Worm (Caenorhabditis elegans) whole organism, late embryonic: ENCODE measurements around the gene sta-2.

Source experiments
- C08G9.2 ChIP-seq: sonication (generic microtip); optimal IDR thresholded peaks from 2 replicates; lab custom pipeline; 2016; ENCODE audit warnings: mild to moderate bottlenecking, missing genetic modification characterization, moderate library complexity, missing compliant biosample characterization
- K02D7.2 ChIP-seq: sonication (generic microtip); optimal IDR thresholded peaks from 2 replicates; lab custom pipeline; 2017; ENCODE audit warnings: mild to moderate bottlenecking, missing genetic modification characterization, missing compliant biosample characterization
- K09A11.1 ChIP-seq: sonication (generic microtip); optimal IDR thresholded peaks from 2 replicates; lab custom pipeline; 2017; ENCODE audit warnings: antibody characterized with exemption, mild to moderate bottlenecking, missing genetic modification characterization, missing compliant biosample characterization; ENCODE audit not compliant: insufficient read depth
- T23F11.4 ChIP-seq: fragments of 200-800 bp; sonication (Bioruptor generic); optimal IDR thresholded peaks from 2 replicates; lab custom pipeline; 2018; ENCODE audit warnings: mild to moderate bottlenecking, missing genetic modification characterization, missing compliant biosample characterization
- Y22D7AL.16 ChIP-seq: sonication (generic microtip); optimal IDR thresholded peaks from 2 replicates; lab custom pipeline; 2016; ENCODE audit warnings: missing genetic modification characterization, missing compliant biosample characterization
- ahr-1 ChIP-seq: sonication (generic microtip); optimal IDR thresholded peaks from 2 replicates; lab custom pipeline; 2016; ENCODE audit warnings: missing genetic modification characterization, missing compliant biosample characterization
- ceh-18 ChIP-seq: sonication (generic microtip); optimal IDR thresholded peaks from 2 replicates; lab custom pipeline; 2016; ENCODE audit warnings: missing genetic modification characterization, missing compliant biosample characterization
- ceh-19 ChIP-seq: fragments of 200-800 bp; sonication (Bioruptor generic); optimal IDR thresholded peaks from 2 replicates; lab custom pipeline; 2018; ENCODE audit warnings: mild to moderate bottlenecking, missing genetic modification characterization, missing compliant biosample characterization
- ceh-22 ChIP-seq: sonication (generic microtip); optimal IDR thresholded peaks from 2 replicates; lab custom pipeline; 2017; ENCODE audit warnings: missing biosample characterization, missing genetic modification characterization
- ceh-24 ChIP-seq: sonication (generic microtip); optimal IDR thresholded peaks from 2 replicates; lab custom pipeline; 2016; ENCODE audit warnings: mild to moderate bottlenecking, missing genetic modification characterization, missing compliant biosample characterization
- ceh-31 ChIP-seq: sonication (generic microtip); optimal IDR thresholded peaks from 2 replicates; lab custom pipeline; 2016; ENCODE audit warnings: missing genetic modification characterization, missing compliant biosample characterization
- ceh-48 ChIP-seq: sonication (generic microtip); optimal IDR thresholded peaks from 2 replicates; lab custom pipeline; 2016; ENCODE audit warnings: missing genetic modification characterization, inconsistent platforms, missing compliant biosample characterization
- ceh-6 ChIP-seq: fragments of 200-800 bp; sonication (Bioruptor generic); optimal IDR thresholded peaks from 2 replicates; lab custom pipeline; 2018; ENCODE audit warnings: mild to moderate bottlenecking, missing genetic modification characterization, missing compliant biosample characterization
- che-1 ChIP-seq: sonication (generic microtip); optimal IDR thresholded peaks from 2 replicates; lab custom pipeline; 2016; ENCODE audit warnings: mild to moderate bottlenecking, missing genetic modification characterization, missing compliant biosample characterization
- dmd-4 ChIP-seq: sonication (generic microtip); optimal IDR thresholded peaks from 2 replicates; lab custom pipeline; 2016; ENCODE audit warnings: borderline replicate concordance, missing genetic modification characterization, missing compliant biosample characterization
- dve-1 ChIP-seq: sonication (generic microtip); optimal IDR thresholded peaks from 2 replicates; lab custom pipeline; 2017; ENCODE audit warnings: antibody characterized with exemption, mild to moderate bottlenecking, missing genetic modification characterization, missing compliant biosample characterization
- elt-2 ChIP-seq: sonication (generic microtip); optimal IDR thresholded peaks from 2 replicates; lab custom pipeline; 2016; ENCODE audit warnings: missing genetic modification reagents, missing genetic modification characterization, missing compliant biosample characterization
- elt-4 ChIP-seq: sonication (generic microtip); optimal IDR thresholded peaks from 2 replicates; lab custom pipeline; 2016; ENCODE audit warnings: missing genetic modification characterization, missing compliant biosample characterization
- ets-4 ChIP-seq: sonication (generic microtip); optimal IDR thresholded peaks from 2 replicates; lab custom pipeline; 2016; ENCODE audit warnings: missing genetic modification characterization, missing compliant biosample characterization
- eyg-1 ChIP-seq: sonication (generic microtip); optimal IDR thresholded peaks from 2 replicates; lab custom pipeline; 2016; ENCODE audit warnings: missing genotype, missing genetic modification characterization, missing compliant biosample characterization
- fkh-6 ChIP-seq: sonication (generic microtip); optimal IDR thresholded peaks from 2 replicates; lab custom pipeline; 2016; ENCODE audit warnings: missing genetic modification characterization, missing compliant biosample characterization
- hlh-15 ChIP-seq: sonication (generic microtip); optimal IDR thresholded peaks from 2 replicates; lab custom pipeline; 2016; ENCODE audit warnings: missing genetic modification characterization, missing compliant biosample characterization
- hlh-30 ChIP-seq: sonication (generic microtip); optimal IDR thresholded peaks from 2 replicates; lab custom pipeline; 2017; ENCODE audit warnings: antibody characterized with exemption, missing genetic modification characterization, missing compliant biosample characterization; ENCODE audit not compliant: insufficient read depth
- lin-11 ChIP-seq: fragments of 200-800 bp; sonication (Bioruptor generic); optimal IDR thresholded peaks from 2 replicates; lab custom pipeline; 2018; ENCODE audit warnings: mild to moderate bottlenecking, missing genetic modification characterization, missing compliant biosample characterization
- nfya-1 ChIP-seq: sonication (generic microtip); optimal IDR thresholded peaks from 2 replicates; lab custom pipeline; 2017; ENCODE audit warnings: missing genetic modification characterization, mild to moderate bottlenecking, missing compliant biosample characterization, antibody characterized with exemption, moderate library complexity
- nhr-11 ChIP-seq: fragments of 150-350 bp; optimal IDR thresholded peaks from 2 replicates; lab custom pipeline; 2014; ENCODE audit warnings: missing biosample characterization, missing genetic modification characterization
- nhr-232 ChIP-seq: sonication (generic microtip); optimal IDR thresholded peaks from 2 replicates; lab custom pipeline; 2016; ENCODE audit warnings: missing genetic modification characterization, missing compliant biosample characterization
- npax-4 ChIP-seq: sonication (generic microtip); optimal IDR thresholded peaks from 2 replicates; lab custom pipeline; 2016; ENCODE audit warnings: missing genetic modification characterization, missing compliant biosample characterization
- odd-2 ChIP-seq: sonication (generic microtip); optimal IDR thresholded peaks from 2 replicates; lab custom pipeline; 2017; ENCODE audit warnings: antibody characterized with exemption, mild to moderate bottlenecking, missing genetic modification characterization, missing compliant biosample characterization
- pat-9 ChIP-seq: fragments of 200-800 bp; sonication (Bioruptor generic); optimal IDR thresholded peaks from 2 replicates; lab custom pipeline; 2018; ENCODE audit warnings: mild to moderate bottlenecking, missing genetic modification characterization, moderate library complexity, missing compliant biosample characterization
- pax-1 ChIP-seq: fragments of 150-350 bp; optimal IDR thresholded peaks from 2 replicates; lab custom pipeline; 2014; ENCODE audit warnings: missing biosample characterization, missing genetic modification characterization
- pha-2 ChIP-seq: sonication (generic microtip); optimal IDR thresholded peaks from 2 replicates; lab custom pipeline; 2017; ENCODE audit warnings: mild to moderate bottlenecking, missing genetic modification characterization, missing compliant biosample characterization
- pros-1 ChIP-seq: fragments of 150-350 bp; optimal IDR thresholded peaks from 2 replicates; lab custom pipeline; 2014; ENCODE audit warnings: missing biosample characterization, missing genetic modification reagents, missing genetic modification characterization
- ref-2 ChIP-seq: sonication (generic microtip); optimal IDR thresholded peaks from 2 replicates; lab custom pipeline; 2016; ENCODE audit warnings: missing genetic modification characterization, missing compliant biosample characterization
- rnt-1 ChIP-seq: sonication (generic microtip); optimal IDR thresholded peaks from 2 replicates; lab custom pipeline; 2016; ENCODE audit warnings: missing genetic modification characterization, missing compliant biosample characterization
- sdc-2 ChIP-seq: sonication (generic microtip); optimal IDR thresholded peaks from 2 replicates; lab custom pipeline; 2016; ENCODE audit warnings: missing genotype, missing genetic modification characterization, missing compliant biosample characterization
- sox-2 ChIP-seq: fragments of 200-800 bp; sonication (Bioruptor generic); IDR thresholded peaks from 2 replicates; pipeline ENCODE4 v1.3.6; 2022; ENCODE audit warnings: missing genetic modification reagents, missing genetic modification characterization, missing compliant biosample characterization
- syd-9 ChIP-seq: sonication (generic microtip); optimal IDR thresholded peaks from 2 replicates; lab custom pipeline; 2016; ENCODE audit warnings: mild to moderate bottlenecking, missing genetic modification characterization, moderate library complexity, missing compliant biosample characterization
- tbx-7 ChIP-seq: sonication (generic microtip); optimal IDR thresholded peaks from 2 replicates; lab custom pipeline; 2016; ENCODE audit warnings: missing genotype, missing genetic modification characterization, missing compliant biosample characterization
- ttx-3 ChIP-seq: sonication (generic microtip); optimal IDR thresholded peaks from 2 replicates; lab custom pipeline; 2016; ENCODE audit warnings: missing genetic modification reagents, missing genetic modification characterization, missing compliant biosample characterization
- unc-3 ChIP-seq, 2 experiments: fragments of 200-800 bp in 1 of 2; sonication (Bioruptor generic) in 1 of 2; sonication (generic microtip) in 1 of 2; conservative IDR thresholded peaks in 1 of 2; optimal IDR thresholded peaks in 1 of 2; 2 replicates each; pipeline versions ENCODE4 v1.3.6 to Lab custom; 2016 to 2022; ENCODE audit warnings: missing compliant biosample characterization in 2 of 2, missing genetic modification characterization in 2 of 2, missing genetic modification reagents in 1 of 2
- unc-55 ChIP-seq: sonication (generic microtip); optimal IDR thresholded peaks from 2 replicates; lab custom pipeline; 2017; ENCODE audit warnings: missing biosample characterization, missing genetic modification reagents, missing genetic modification characterization
- unc-86 ChIP-seq: sonication (generic microtip); optimal IDR thresholded peaks from 2 replicates; lab custom pipeline; 2016; ENCODE audit warnings: missing genetic modification characterization, missing compliant biosample characterization
- zip-5 ChIP-seq: sonication (generic microtip); optimal IDR thresholded peaks from 2 replicates; lab custom pipeline; 2016; ENCODE audit warnings: missing genetic modification characterization, missing compliant biosample characterization
- ztf-16 ChIP-seq: sonication (generic microtip); optimal IDR thresholded peaks from 2 replicates; lab custom pipeline; 2017; ENCODE audit warnings: missing genetic modification characterization, missing compliant biosample characterization

sta-2 gene

ce11 chrV:9730743-9731706 is 10.0 kb upstream of the sta-2 start (continued):
- TF ChIP-seq unc-86 (tag; lab: Kevin White, UChicago) (peak; percentile 42), nhr-232 (peak; percentile 33), ets-4 (peak; percentile 83), T23F11.4 (GFP tag; lab: Kevin White, UChicago) (peak; percentile 5), odd-2 (tag; lab: Kevin White, UChicago) (no peak), ceh-19 (GFP tag; lab: Kevin White, UChicago) (peak; percentile 83), ahr-1 (tag; lab: Kevin White, UChicago) (peak; percentile 70), ttx-3 (tag; lab: Kevin White, UChicago) (no peak), pros-1 (tag; lab: Kevin White, UChicago) (peak; percentile 95), fkh-6 (tag; lab: Kevin White, UChicago) (no peak), C08G9.2 (peak; percentile 74), che-1 (peak; percentile 56), lin-11 (tag; lab: Kevin White, UChicago) (no peak), nhr-11 (tag; lab: Kevin White, UChicago) (no peak), zip-5 (tag; lab: Kevin White, UChicago) (no peak), ceh-22 (tag; lab: Kevin White, UChicago) (peak; percentile 75), ceh-31 (tag; lab: Kevin White, UChicago) (peak; percentile 98), ceh-6 (GFP tag; lab: Kevin White, UChicago) (peak; percentile 62), pax-1 (tag; lab: Kevin White, UChicago) (no peak), pha-2 (tag; lab: Kevin White, UChicago) (peak; percentile 73), ref-2 (tag; lab: Kevin White, UChicago) (peak; percentile 89), ceh-18 (tag; lab: Kevin White, UChicago) (peak; percentile 96), K02D7.2 (tag; lab: Kevin White, UChicago) (no peak), ceh-24 (tag; lab: Kevin White, UChicago) (no peak), ceh-48 (peak; percentile 12), elt-2 (peak; percentile 82), npax-4 (tag; lab: Kevin White, UChicago) (peak; percentile 3), Y22D7AL.16 (no peak), dve-1 (tag; lab: Kevin White, UChicago) (peak; percentile 64), hlh-15 (tag; lab: Kevin White, UChicago) (no peak), tbx-7 (tag; lab: Kevin White, UChicago) (peak; percentile 38), nfya-1 (tag; lab: Kevin White, UChicago) (peak; percentile 100)
- TF ChIP-seq, all 69 proteins: peak for 50

- peak; percentile 27 for TF ChIP-seq ceh-19 (GFP tag; lab: Kevin White, UChicago)
- no peak for TF ChIP-seq ets-4
- peak; percentile 24 for TF ChIP-seq ref-2 (tag; lab: Kevin White, UChicago)
- no peak for TF ChIP-seq sox-2 (GFP tag; lab: Robert Waterston, UW)
- TF ChIP-seq ttx-3 (tag; lab: Kevin White, UChicago), result no peak
- peak; percentile 10 for TF ChIP-seq unc-55
Measured at ce11 chrV:9731852-9732251, 9.2 kb upstream of the sta-2 start.

ce11 chrV:9733920-9734454 is 7.0 kb upstream of the sta-2 start, which contains the start of gene cal-7:
Gene cal-7, plus strand, starts transcription at chrV:9734103.
- TF ChIP-seq pax-1 (tag; lab: Kevin White, UChicago) (no peak), hlh-30 (tag; lab: Kevin White, UChicago) (no peak), eyg-1 (tag; lab: Kevin White, UChicago) (no peak), elt-4 (no peak), tbx-7 (tag; lab: Kevin White, UChicago) (no peak), dve-1 (tag; lab: Kevin White, UChicago) (no peak), dmd-4 (no peak), pros-1 (tag; lab: Kevin White, UChicago) (no peak), unc-3 (GFP tag; conservative IDR thresholded peaks at IDR 0.05; lab: Robert Waterston, UW) (no peak), unc-3 (tag; optimal IDR thresholded peaks at IDR 0.05; lab: Kevin White, UChicago) (no peak), hlh-15 (tag; lab: Kevin White, UChicago) (no peak), fkh-6 (tag; lab: Kevin White, UChicago) (no peak), syd-9 (tag; lab: Kevin White, UChicago) (no peak), nfya-1 (tag; lab: Kevin White, UChicago) (no peak), pat-9 (tag; lab: Kevin White, UChicago) (no peak), sdc-2 (tag; lab: Kevin White, UChicago) (no peak), K09A11.1 (tag; lab: Kevin White, UChicago) (no peak), rnt-1 (tag; lab: Kevin White, UChicago) (no peak), ceh-6 (GFP tag; lab: Kevin White, UChicago) (no peak), ztf-16 (no peak)
